Worm (Caenorhabditis elegans) whole organism, L2 larva: Measurements from ENCODE around the gene vit-5.

Experiments
- C34F6.9 ChIP-seq: fragments of 150-350 bp; optimal IDR thresholded peaks from 2 replicates; lab custom pipeline; 2014; ENCODE audit warnings: missing biosample characterization, missing genetic modification characterization
- F13H6.1 ChIP-seq: sonication (generic microtip); optimal IDR thresholded peaks from 2 replicates; lab custom pipeline; 2016; ENCODE audit warnings: missing genetic modification characterization, missing compliant biosample characterization
- R02D3.7 ChIP-seq: fragments of 150-350 bp; optimal IDR thresholded peaks from 2 replicates; lab custom pipeline; 2014; ENCODE audit warnings: missing biosample characterization, missing genetic modification characterization
- Y55F3AM.14 ChIP-seq: fragments of 200-800 bp; sonication (Bioruptor generic); optimal IDR thresholded peaks from 2 replicates; lab custom pipeline; 2018; ENCODE audit warnings: mild to moderate bottlenecking, missing genetic modification characterization, missing compliant biosample characterization
- ZK546.5 ChIP-seq: sonication (generic microtip); optimal IDR thresholded peaks from 2 replicates; lab custom pipeline; 2017; ENCODE audit warnings: missing biosample characterization, missing genetic modification characterization
- alr-1 ChIP-seq: fragments of 150-350 bp; optimal IDR thresholded peaks from 2 replicates; lab custom pipeline; 2014; ENCODE audit warnings: missing biosample characterization, missing genetic modification characterization
- aly-2 ChIP-seq: fragments of 150-350 bp; optimal IDR thresholded peaks from 2 replicates; lab custom pipeline; 2014; ENCODE audit warnings: missing biosample characterization, missing genetic modification characterization
- ama-1 ChIP-seq: fragments of 150-350 bp; optimal IDR thresholded peaks from 2 replicates; lab custom pipeline; 2018; ENCODE audit warnings: inconsistent platforms
- blmp-1 ChIP-seq: sonication (generic microtip); optimal IDR thresholded peaks from 2 replicates; lab custom pipeline; 2017; ENCODE audit warnings: missing genetic modification characterization, mild to moderate bottlenecking, missing compliant biosample characterization, antibody characterized with exemption, moderate library complexity; ENCODE audit not compliant: insufficient read depth
- ceh-16 ChIP-seq: fragments of 150-350 bp; optimal IDR thresholded peaks from 2 replicates; lab custom pipeline; 2014; ENCODE audit warnings: missing biosample characterization, missing genetic modification characterization
- ceh-82 ChIP-seq: fragments of 150-350 bp; optimal IDR thresholded peaks from 2 replicates; lab custom pipeline; 2014; ENCODE audit warnings: missing biosample characterization, missing genetic modification characterization
- crh-2 ChIP-seq: sonication (generic microtip); optimal IDR thresholded peaks from 2 replicates; lab custom pipeline; 2017; ENCODE audit warnings: missing biosample characterization, missing genetic modification characterization
- dmd-4 ChIP-seq: sonication (generic microtip); optimal IDR thresholded peaks from 2 replicates; lab custom pipeline; 2017; ENCODE audit warnings: missing biosample characterization, missing genetic modification characterization
- egl-27 ChIP-seq: sonication (generic microtip); optimal IDR thresholded peaks from 3 replicates; lab custom pipeline; 2017; ENCODE audit warnings: missing biosample characterization, missing genetic modification reagents, missing genetic modification characterization
- elt-1 ChIP-seq: fragments of 150-350 bp; optimal IDR thresholded peaks from 2 replicates; lab custom pipeline; 2014; ENCODE audit warnings: missing biosample characterization, missing genetic modification characterization
- elt-3 ChIP-seq: sonication (generic microtip); optimal IDR thresholded peaks from 2 replicates; lab custom pipeline; 2017; ENCODE audit warnings: missing biosample characterization, missing genetic modification characterization
- fos-1 ChIP-seq: fragments of 150-350 bp; optimal IDR thresholded peaks from 2 replicates; lab custom pipeline; 2014; ENCODE audit warnings: missing biosample characterization, missing genetic modification characterization
- lin-13 ChIP-seq: fragments of 150-350 bp; optimal IDR thresholded peaks from 2 replicates; lab custom pipeline; 2014; ENCODE audit warnings: missing biosample characterization, missing genetic modification reagents, missing genetic modification characterization
- lin-39 ChIP-seq: fragments of 150-350 bp; optimal IDR thresholded peaks from 2 replicates; lab custom pipeline; 2014; ENCODE audit warnings: missing biosample characterization, missing genetic modification reagents, missing genetic modification characterization
- mbf-1 ChIP-seq: sonication (generic microtip); optimal IDR thresholded peaks from 2 replicates; lab custom pipeline; 2017; ENCODE audit warnings: missing biosample characterization, missing genetic modification characterization
- mdl-1 ChIP-seq, 2 experiments: fragments of 150-350 bp in 1 of 2; sonication (generic microtip) in 1 of 2; optimal IDR thresholded peaks; 2 replicates each; lab custom pipeline; 2017; ENCODE audit warnings: missing biosample characterization in 2 of 2, missing genetic modification characterization in 2 of 2
- nhr-11 ChIP-seq: fragments of 150-350 bp; optimal IDR thresholded peaks from 2 replicates; lab custom pipeline; 2014; ENCODE audit warnings: missing biosample characterization, missing genetic modification characterization
- nhr-129 ChIP-seq: fragments of 150-350 bp; optimal IDR thresholded peaks from 2 replicates; lab custom pipeline; 2014; ENCODE audit warnings: missing biosample characterization, missing genetic modification characterization
- nhr-23 ChIP-seq: fragments of 150-350 bp; optimal IDR thresholded peaks from 2 replicates; lab custom pipeline; 2014; ENCODE audit warnings: missing biosample characterization, missing genetic modification reagents, missing genetic modification characterization
- nhr-237 ChIP-seq: fragments of 150-350 bp; optimal IDR thresholded peaks from 2 replicates; lab custom pipeline; 2014; ENCODE audit warnings: missing biosample characterization, missing genetic modification characterization
- nhr-25 ChIP-seq: fragments of 150-350 bp; sonication (generic microtip); optimal IDR thresholded peaks from 3 replicates; lab custom pipeline; 2014; ENCODE audit warnings: missing biosample characterization, missing genetic modification characterization
- nhr-6 ChIP-seq: fragments of 150-350 bp; optimal IDR thresholded peaks from 2 replicates; lab custom pipeline; 2014; ENCODE audit warnings: missing biosample characterization, missing genetic modification characterization
- nhr-77 ChIP-seq: fragments of 150-350 bp; optimal IDR thresholded peaks from 2 replicates; lab custom pipeline; 2014; ENCODE audit warnings: missing biosample characterization, missing genetic modification characterization
- peb-1 ChIP-seq: fragments of 150-350 bp; optimal IDR thresholded peaks from 2 replicates; lab custom pipeline; 2014; ENCODE audit warnings: missing biosample characterization, missing genetic modification characterization
- sem-4 ChIP-seq: fragments of 150-350 bp; optimal IDR thresholded peaks from 2 replicates; lab custom pipeline; 2014; ENCODE audit warnings: missing biosample characterization, missing genetic modification reagents, missing genetic modification characterization
- skn-1 ChIP-seq: sonication (generic microtip); optimal IDR thresholded peaks from 2 replicates; lab custom pipeline; 2017; ENCODE audit warnings: missing biosample characterization, missing genetic modification characterization
- sma-9 ChIP-seq, 2 experiments: fragments of 150-350 bp in 1 of 2; sonication (generic microtip) in 1 of 2; optimal IDR thresholded peaks; 2 replicates each; lab custom pipeline; 2014 to 2016; ENCODE audit warnings: missing genetic modification characterization in 2 of 2, mild to moderate bottlenecking in 1 of 2, missing biosample characterization in 1 of 2, missing compliant biosample characterization in 1 of 2, missing genetic modification reagents in 1 of 2, moderate library complexity in 1 of 2
- unc-55 ChIP-seq: fragments of 150-350 bp; sonication (generic microtip); optimal IDR thresholded peaks from 3 replicates; lab custom pipeline; 2014; ENCODE audit warnings: missing biosample characterization, missing genetic modification reagents, missing genetic modification characterization
- unc-62 ChIP-seq: fragments of 150-350 bp; optimal IDR thresholded peaks from 2 replicates; lab custom pipeline; 2014; ENCODE audit warnings: missing biosample characterization, missing genetic modification reagents, missing genetic modification characterization
- ztf-1 ChIP-seq: fragments of 200-800 bp; sonication (Bioruptor generic); conservative IDR thresholded peaks from 2 replicates; pipeline ENCODE4 v1.3.6; 2022; ENCODE audit warnings: missing genetic modification characterization, missing compliant biosample characterization

vit-5 gene

ce11 chrX:3414660-3415144 lies 11.4 kb downstream of the vit-5 start, which contains the start of gene dhs-27:
TSS of gene dhs-27 (minus strand) at chrX:3414710.
- TF ChIP-seq Y55F3AM.14 (GFP tag; lab: Kevin White, UChicago) (no peak), peb-1 (no peak), nhr-25 (tag; lab: Kevin White, UChicago) (peak; percentile 37), ztf-1 (GFP tag; lab: Robert Waterston, UW) (no peak), elt-3 (tag; lab: Kevin White, UChicago) (no peak), ceh-16 (tag; lab: Kevin White, UChicago) (no peak), elt-1 (no peak)

- no peak for TF ChIP-seq ztf-1 (GFP tag; lab: Robert Waterston, UW)
- no peak for TF ChIP-seq unc-62 (GFP tag; lab: Kevin White, UChicago)
- no peak for TF ChIP-seq blmp-1 (tag; lab: Kevin White, UChicago)
- TF ChIP-seq nhr-129 (tag; lab: Kevin White, UChicago) = no peak
- no peak for TF ChIP-seq nhr-11 (tag; lab: Kevin White, UChicago)
- TF ChIP-seq crh-2 (tag; lab: Kevin White, UChicago) = no peak
- TF ChIP-seq skn-1 (tag; lab: Kevin White, UChicago) = no peak
- no peak for TF ChIP-seq F13H6.1
- TF ChIP-seq aly-2 (tag; lab: Kevin White, UChicago) = no peak
- no peak for TF ChIP-seq mdl-1 (tag; optimal IDR thresholded peaks at IDR 0.05; lab: Kevin White, UChicago)
- no peak for TF ChIP-seq alr-1
- no peak for TF ChIP-seq ceh-16 (tag; lab: Kevin White, UChicago)
- TF ChIP-seq sem-4 (tag; lab: Kevin White, UChicago) = no peak
- TF ChIP-seq mbf-1 = no peak
- TF ChIP-seq lin-13 = no peak
- no peak for TF ChIP-seq lin-39 (tag; lab: Kevin White, UChicago)
- TF ChIP-seq dmd-4 (tag; lab: Kevin White, UChicago) = no peak
- TF ChIP-seq elt-1 = no peak
- TF ChIP-seq, all 48 proteins: peak for 0
These were observed 12.8 kb downstream of the vit-5 start for ce11 chrX:3416063-3416462.

ce11 chrX:3419084-3419483 lies 15.8 kb downstream of the vit-5 start, which contains the start of gene C04F6.7:
TSS of gene C04F6.7 (minus strand) at chrX:3419184.
- no peak for TF ChIP-seq C34F6.9 (tag; lab: Kevin White, UChicago)
- TF ChIP-seq nhr-237 (tag; lab: Kevin White, UChicago) = no peak
- no peak for TF ChIP-seq crh-2 (tag; lab: Kevin White, UChicago)
- TF ChIP-seq unc-55 (GFP tag; lab: Kevin White, UChicago) = no peak
- TF ChIP-seq egl-27 (tag; lab: Kevin White, UChicago) = no peak
- TF ChIP-seq ztf-1 (GFP tag; lab: Robert Waterston, UW) = no peak
- TF ChIP-seq lin-39 (tag; lab: Kevin White, UChicago) = no peak
- TF ChIP-seq fos-1 (tag; lab: Kevin White, UChicago) = no peak
- no peak for TF ChIP-seq sem-4 (tag; lab: Kevin White, UChicago)
- TF ChIP-seq nhr-129 (tag; lab: Kevin White, UChicago) = no peak
- no peak for TF ChIP-seq R02D3.7 (tag; lab: Kevin White, UChicago)
- TF ChIP-seq ama-1 (lab: Kevin White, UChicago) = no peak
- TF ChIP-seq elt-1 = no peak
- no peak for TF ChIP-seq F13H6.1
- no peak for TF ChIP-seq nhr-25 (tag; lab: Kevin White, UChicago)
- no peak for TF ChIP-seq peb-1
- no peak for TF ChIP-seq nhr-23 (tag; lab: Kevin White, UChicago)
- TF ChIP-seq skn-1 (tag; lab: Kevin White, UChicago) = no peak
- TF ChIP-seq elt-3 (tag; lab: Kevin White, UChicago) = no peak

ce11 chrX:3424516-3424915 lies 21.2 kb downstream of the vit-5 start, which contains the start of gene ZK813.6:
TSS of gene ZK813.6 (plus strand) at chrX:3424816.
- TF ChIP-seq mbf-1 (no peak), nhr-25 (tag; lab: Kevin White, UChicago) (no peak), nhr-6 (tag; lab: Kevin White, UChicago) (no peak), unc-62 (GFP tag; lab: Kevin White, UChicago) (no peak), ztf-1 (GFP tag; lab: Robert Waterston, UW) (no peak), crh-2 (tag; lab: Kevin White, UChicago) (no peak), F13H6.1 (no peak), dmd-4 (tag; lab: Kevin White, UChicago) (no peak), ceh-82 (tag; lab: Kevin White, UChicago) (no peak), aly-2 (tag; lab: Kevin White, UChicago) (no peak)

ce11 chrX:3429122-3429521 lies 25.9 kb downstream of the vit-5 start:
- TF ChIP-seq ztf-1 (GFP tag; lab: Robert Waterston, UW) (no peak), ZK546.5 (tag; lab: Kevin White, UChicago) (no peak), nhr-129 (tag; lab: Kevin White, UChicago) (no peak), nhr-77 (tag; lab: Kevin White, UChicago) (no peak), sma-9 (GFP tag; optimal IDR thresholded peaks at IDR 0.05; lab: Kevin White, UChicago) (peak; percentile 5), sma-9 (tag; optimal IDR thresholded peaks at IDR 0.05; lab: Kevin White, UChicago) (no peak)
- TF ChIP-seq, all 48 proteins: peak for 1
